Worm (Caenorhabditis elegans): ENCODE measurements around the gene tbx-38.
"Not testable (repeated sequence)": the region's sequence is repeated elsewhere in the genome, so short reads cannot be mapped to it uniquely, and the experiment has no call there.

DNA sequence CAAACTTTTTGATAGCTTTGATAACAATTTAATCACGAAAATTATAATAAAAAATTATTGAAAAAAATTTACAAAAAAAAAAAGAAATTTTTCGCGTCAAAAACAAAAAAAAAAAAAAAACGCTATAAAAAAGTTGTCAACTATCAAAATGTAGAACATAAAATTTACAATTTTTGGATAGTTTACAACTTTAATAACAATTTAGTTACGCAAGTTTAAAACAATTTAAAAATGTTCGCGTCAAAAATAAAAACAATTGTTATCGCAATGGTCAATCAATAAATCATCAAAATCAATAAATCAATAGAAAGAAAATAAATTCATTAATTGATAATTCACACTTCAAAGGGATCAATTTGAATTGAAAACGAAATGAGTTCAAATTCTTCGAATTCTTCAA lies 1.5 kb upstream of the tbx-38 start, which contains the start of gene C24H11.1:
- not testable (repeated sequence) for TF ChIP-seq ama-1 (optimal IDR thresholded peaks at IDR 0.05); nhr-71 (tag; optimal IDR thresholded peaks at IDR 0.05); ceh-88 (GFP tag; IDR thresholded peaks at IDR 0.05); fkh-4 (tag; optimal IDR thresholded peaks at IDR 0.05; ENCODE audit: borderline replicate concordance); mab-9 (GFP tag; IDR thresholded peaks at IDR 0.05); xbp-1 (tag; optimal IDR thresholded peaks at IDR 0.05); fkh-10 (GFP tag; optimal IDR thresholded peaks at IDR 0.05); efl-1 (optimal IDR thresholded peaks at IDR 0.05); efl-1 (GFP tag; optimal IDR thresholded peaks at IDR 0.05 in 1 of 2); nhr-85 (tag); unc-130 (tag; optimal IDR thresholded peaks at IDR 0.05); pqm-1 (tag; optimal IDR thresholded peaks at IDR 0.05); snpc-4 (tag; optimal IDR thresholded peaks at IDR 0.05); skn-1 (tag; optimal IDR thresholded peaks at IDR 0.05)
